Worm (Caenorhabditis elegans): ENCODE measurements around the gene srlf-30.

srlf-30 gene

ce11 chrIV:10935853-10936491 is 35.8 kb downstream of the srlf-30 start, which contains the start of gene lgg-2 (continued):
- peak; percentile 78 for TF ChIP-seq pha-4 (GFP tag; IDR thresholded peaks at IDR 0.05)
- TF ChIP-seq pha-4 (tag; optimal IDR thresholded peaks at IDR 0.05) = peak; percentile 98
- no peak for TF ChIP-seq nhr-111 (GFP tag; optimal IDR thresholded peaks at IDR 0.05)
- peak; percentile 84 for TF ChIP-seq mxl-3 (GFP tag; optimal IDR thresholded peaks at IDR 0.05)
- TF ChIP-seq dpl-1 (GFP tag; optimal IDR thresholded peaks at IDR 0.05) = peak; percentile 66
- peak; percentile 88 for TF ChIP-seq nhr-77 (tag; optimal IDR thresholded peaks at IDR 0.05)
- no peak for TF ChIP-seq ZK337.2 (GFP tag; IDR thresholded peaks at IDR 0.05)
- peak; percentile 76 for TF ChIP-seq set-16 (GFP tag; IDR thresholded peaks at IDR 0.05)
- TF ChIP-seq attf-4 (tag; optimal IDR thresholded peaks at IDR 0.05) = peak; percentile 65
- TF ChIP-seq tra-1 (GFP tag; IDR thresholded peaks at IDR 0.05) = peak; percentile 92
- TF ChIP-seq R02D3.7 (tag; optimal IDR thresholded peaks at IDR 0.05) = no peak
- peak; percentile 87 for TF ChIP-seq T26A8.4 (GFP tag; IDR thresholded peaks at IDR 0.05)
- peak; percentile 65; the same call in 1 of the 2 replicates for TF ChIP-seq egl-43 (GFP tag; IDR thresholded peaks at IDR 0.05)
- TF ChIP-seq ztf-11 (tag; optimal IDR thresholded peaks at IDR 0.05) = no peak
- peak; percentile 63 to 70 for TF ChIP-seq daf-16 (GFP tag; optimal IDR thresholded peaks at IDR 0.05)
- TF ChIP-seq daf-16 (tag; optimal IDR thresholded peaks at IDR 0.05) = peak; percentile 93
- TF ChIP-seq zfp-3 (GFP tag; conservative IDR thresholded peaks at IDR 0.05) = peak; percentile 89
- TF ChIP-seq F10B5.3 (tag; optimal IDR thresholded peaks at IDR 0.05) = peak; percentile 6
- peak; percentile 24 to 77 for TF ChIP-seq hif-1 (tag; optimal IDR thresholded peaks at IDR 0.05)
- no peak for TF ChIP-seq nhr-237 (tag; optimal IDR thresholded peaks at IDR 0.05)
- TF ChIP-seq lsy-2 (tag; optimal IDR thresholded peaks at IDR 0.05) = peak; percentile 88 to 95
- TF ChIP-seq nhr-10 (tag; optimal IDR thresholded peaks at IDR 0.05) = peak; percentile 80
- TF ChIP-seq T20F7.1 (GFP tag; optimal IDR thresholded peaks at IDR 0.05) = peak; percentile 83
- no peak for TF ChIP-seq dmd-9 (GFP tag; IDR thresholded peaks at IDR 0.05)

- TF ChIP-seq lin-15B (tag; optimal IDR thresholded peaks at IDR 0.05) = no peak
- no peak for TF ChIP-seq lin-29 (GFP tag; IDR thresholded peaks at IDR 0.05)
- TF ChIP-seq ZK337.2 (GFP tag; IDR thresholded peaks at IDR 0.05) = no peak
- no peak for TF ChIP-seq Y105C5A.15 (GFP tag; IDR thresholded peaks at IDR 0.05)
- no peak for TF ChIP-seq cey-2 (tag; optimal IDR thresholded peaks at IDR 0.05; ENCODE audit: borderline replicate concordance, insufficient read depth)
- no peak for TF ChIP-seq zag-1 (tag; optimal IDR thresholded peaks at IDR 0.05)
- no peak for TF ChIP-seq F26F4.8 (GFP tag; conservative IDR thresholded peaks at IDR 0.05)
- no peak for TF ChIP-seq nhr-111 (GFP tag; optimal IDR thresholded peaks at IDR 0.05)
- TF ChIP-seq php-3 (GFP tag; IDR thresholded peaks at IDR 0.05) = no peak
- TF ChIP-seq hlh-11 (tag; optimal IDR thresholded peaks at IDR 0.05) = peak; percentile 62
- TF ChIP-seq lsy-2 (tag; optimal IDR thresholded peaks at IDR 0.05) = peak; percentile 32 to 77
- TF ChIP-seq dpl-1 (GFP tag; optimal IDR thresholded peaks at IDR 0.05) = peak; percentile 53
- TF ChIP-seq ceh-62 (tag; optimal IDR thresholded peaks at IDR 0.05) = no peak
- TF ChIP-seq F49E8.2 (tag; optimal IDR thresholded peaks at IDR 0.05; ENCODE audit: borderline replicate concordance) = no peak
- no peak for TF ChIP-seq zfp-3 (GFP tag; conservative IDR thresholded peaks at IDR 0.05)
- no peak for TF ChIP-seq dmd-9 (GFP tag; IDR thresholded peaks at IDR 0.05)
- TF ChIP-seq dmd-8 (GFP tag; IDR thresholded peaks at IDR 0.05) = no peak
- TF ChIP-seq lim-7 (GFP tag; IDR thresholded peaks at IDR 0.05) = no peak
- TF ChIP-seq snpc-4 (tag; optimal IDR thresholded peaks at IDR 0.05) = no peak
- no peak for TF ChIP-seq Y75B8A.6 (GFP tag; IDR thresholded peaks at IDR 0.05)
- no peak for TF ChIP-seq madf-5 (GFP tag; IDR thresholded peaks at IDR 0.05)
- TF ChIP-seq spr-1 (tag; optimal IDR thresholded peaks at IDR 0.05) = no peak
- TF ChIP-seq ceh-32 (tag; optimal IDR thresholded peaks at IDR 0.05; ENCODE audit: poor library complexity) = no peak
- TF ChIP-seq nhr-48 (tag; optimal IDR thresholded peaks at IDR 0.05) = no peak
- TF ChIP-seq madf-9 (GFP tag; conservative IDR thresholded peaks at IDR 0.05) = no peak
- 0 out of 2 replicates have a peak, but pooled peaks have one; percentile 39 for TF ChIP-seq hmg-1.1 (GFP tag; IDR thresholded peaks at IDR 0.05)
- TF ChIP-seq pqm-1 (tag; optimal IDR thresholded peaks at IDR 0.05) = no peak
- TF ChIP-seq dmd-6 (GFP tag; IDR thresholded peaks at IDR 0.05) = peak; percentile 58
- TF ChIP-seq ama-1 (optimal IDR thresholded peaks at IDR 0.05) = no peak
- TF ChIP-seq saeg-2 (GFP tag; IDR thresholded peaks at IDR 0.05) = no peak
- no peak for TF ChIP-seq unc-39 (tag; optimal IDR thresholded peaks at IDR 0.05)
These were observed 36.8 kb downstream of the srlf-30 start, which contains the start of gene fic-1 for ce11 chrIV:10936906-10937540. TSS of gene fic-1 (plus strand) at chrIV:10937454.

All from whole organism, L4 larva.